Worm (Caenorhabditis elegans): ENCODE data around the gene ZK637.12.

Gene ZK637.12

DNA sequence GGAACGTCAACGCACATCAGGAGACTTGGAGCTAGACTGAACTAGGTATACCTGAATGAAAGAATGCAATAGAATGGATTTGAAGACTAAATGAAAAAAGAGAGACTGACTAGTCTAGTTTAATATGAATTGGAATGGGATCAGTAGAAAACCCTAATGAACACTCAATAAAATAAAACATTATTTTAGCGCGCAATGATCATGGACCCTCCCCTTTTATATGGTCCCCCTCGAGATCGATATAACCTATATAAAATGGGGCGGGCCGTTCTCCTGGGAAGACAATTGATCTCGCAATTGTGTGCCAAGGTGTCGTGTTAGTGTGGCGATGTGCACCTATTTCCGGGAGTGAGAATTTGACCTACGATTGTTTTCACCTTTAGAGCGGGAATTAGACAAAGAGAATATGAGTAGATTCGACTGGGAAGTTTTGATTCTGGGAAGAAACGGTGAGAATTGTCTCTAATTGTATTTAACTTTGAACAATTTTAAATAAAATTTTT is 6.1 kb upstream of the ZK637.12 start, which contains the start of gene cdc-25.3:
Gene cdc-25.3, minus strand, starts transcription at position 51 of the 503 bp plus-strand sequence.
- TF ChIP-seq hlh-17 (GFP tag; optimal IDR thresholded peaks at IDR 0.05; ENCODE audit: borderline replicate concordance), result no peak
- TF ChIP-seq snu-23 (GFP tag; optimal IDR thresholded peaks at IDR 0.05), result no peak
- no peak for TF ChIP-seq unc-30 (tag; optimal IDR thresholded peaks at IDR 0.05)
- TF ChIP-seq nhr-47 (tag; optimal IDR thresholded peaks at IDR 0.05), result no peak
- TF ChIP-seq F16B12.6 (tag; optimal IDR thresholded peaks at IDR 0.05), result no peak
- no peak for TF ChIP-seq unc-130 (tag; optimal IDR thresholded peaks at IDR 0.05)
- no peak for TF ChIP-seq egl-13 (tag; optimal IDR thresholded peaks at IDR 0.05)
- no peak for TF ChIP-seq ceh-63 (GFP tag; optimal IDR thresholded peaks at IDR 0.05)
- no peak for TF ChIP-seq nhr-237 (tag; optimal IDR thresholded peaks at IDR 0.05)
- no peak for TF ChIP-seq nhr-77 (tag; optimal IDR thresholded peaks at IDR 0.05)
- TF ChIP-seq mdl-1 (tag; optimal IDR thresholded peaks at IDR 0.05), result no peak
- TF ChIP-seq fkh-8 (tag; optimal IDR thresholded peaks at IDR 0.05), result no peak
- no peak for TF ChIP-seq pax-3 (tag; optimal IDR thresholded peaks at IDR 0.05)
- no peak for TF ChIP-seq ztf-11 (tag; optimal IDR thresholded peaks at IDR 0.05)
- no peak for TF ChIP-seq alr-1 (tag; optimal IDR thresholded peaks at IDR 0.05; ENCODE audit: borderline replicate concordance)

DNA sequence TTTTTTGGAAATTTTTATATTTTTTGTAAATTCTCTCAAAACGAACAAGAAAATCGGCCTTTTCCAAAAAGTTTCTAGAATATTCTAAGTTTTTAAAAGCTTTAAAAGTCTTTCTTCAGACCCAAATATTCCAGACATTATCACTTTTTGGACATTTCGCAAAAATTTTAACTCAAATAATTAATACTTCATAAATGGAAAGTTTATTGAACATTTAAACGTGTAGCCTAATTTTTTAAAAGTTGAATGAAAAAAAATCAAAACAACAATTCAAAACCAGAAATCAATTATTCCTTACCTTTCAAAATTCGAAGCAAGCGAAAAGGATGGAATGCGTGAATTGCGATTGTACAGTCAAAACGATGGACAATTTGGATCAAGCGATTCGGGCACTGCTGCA is 4.3 kb upstream of the ZK637.12 start, which contains the start of gene ZK637.15:
Gene ZK637.15, plus strand, starts transcription at position 301 of the 400 bp plus-strand sequence.
- no peak for TF ChIP-seq efl-1 (optimal IDR thresholded peaks at IDR 0.05)
- TF ChIP-seq efl-1 (GFP tag; optimal IDR thresholded peaks at IDR 0.05 in 1 of 2), result peak in 1 of 2 experiments; percentile 23
- no peak for TF ChIP-seq aha-1 (tag; optimal IDR thresholded peaks at IDR 0.05)

DNA sequence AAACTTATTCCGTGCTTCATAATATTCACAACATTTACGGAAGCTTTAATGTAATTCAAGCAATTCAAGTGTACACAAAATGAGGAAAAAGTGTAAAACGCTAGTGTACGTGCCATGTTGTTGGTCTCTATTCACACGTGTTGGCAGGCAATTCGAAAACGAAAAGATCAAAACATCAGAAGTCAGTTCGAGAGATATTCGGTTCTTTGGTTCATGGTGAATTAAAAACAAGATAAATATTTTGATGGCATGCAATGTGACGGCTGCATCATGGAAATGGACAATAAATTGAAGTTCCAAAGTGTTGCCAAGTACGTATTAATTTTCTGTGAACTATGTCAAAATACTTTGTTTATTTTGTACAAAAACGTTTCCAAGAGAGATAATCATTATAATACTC is 2.0 kb upstream of the ZK637.12 start:
- TF ChIP-seq dsc-1 (tag; optimal IDR thresholded peaks at IDR 0.05) (no peak), ztf-4 (tag; optimal IDR thresholded peaks at IDR 0.05) (peak; percentile 77), mdl-1 (tag; optimal IDR thresholded peaks at IDR 0.05) (peak in 1 of 2 experiments; percentile 2), snu-23 (GFP tag; optimal IDR thresholded peaks at IDR 0.05) (peak; percentile 55), pqm-1 (tag; optimal IDR thresholded peaks at IDR 0.05) (no peak), lsy-2 (tag; optimal IDR thresholded peaks at IDR 0.05) (peak in 1 of 2 experiments; percentile 25), lin-35 (GFP tag; optimal IDR thresholded peaks at IDR 0.05) (peak in 1 of 2 experiments; percentile 14), ceh-8 (GFP tag; optimal IDR thresholded peaks at IDR 0.05) (no peak), nhr-71 (tag; optimal IDR thresholded peaks at IDR 0.05) (peak; percentile 54), nhr-19 (GFP tag; conservative IDR thresholded peaks at IDR 0.05) (peak; percentile 29; the same call in 1 of the 2 replicates), nhr-85 (tag) (peak; percentile 73), efl-1 (optimal IDR thresholded peaks at IDR 0.05) (peak in 1 of 2 experiments; percentile 24), efl-1 (GFP tag; optimal IDR thresholded peaks at IDR 0.05 in 1 of 2) (peak in 1 of 2 experiments; percentile 58), isw-1 (GFP tag; IDR thresholded peaks at IDR 0.05) (no peak), unc-62 (GFP tag; optimal IDR thresholded peaks at IDR 0.05) (no peak), lin-14 (GFP tag; optimal IDR thresholded peaks at IDR 0.05) (peak; percentile 68), swsn-7 (tag; optimal IDR thresholded peaks at IDR 0.05) (peak; percentile 20), nhr-20 (tag; optimal IDR thresholded peaks at IDR 0.05) (peak; percentile 65)

DNA sequence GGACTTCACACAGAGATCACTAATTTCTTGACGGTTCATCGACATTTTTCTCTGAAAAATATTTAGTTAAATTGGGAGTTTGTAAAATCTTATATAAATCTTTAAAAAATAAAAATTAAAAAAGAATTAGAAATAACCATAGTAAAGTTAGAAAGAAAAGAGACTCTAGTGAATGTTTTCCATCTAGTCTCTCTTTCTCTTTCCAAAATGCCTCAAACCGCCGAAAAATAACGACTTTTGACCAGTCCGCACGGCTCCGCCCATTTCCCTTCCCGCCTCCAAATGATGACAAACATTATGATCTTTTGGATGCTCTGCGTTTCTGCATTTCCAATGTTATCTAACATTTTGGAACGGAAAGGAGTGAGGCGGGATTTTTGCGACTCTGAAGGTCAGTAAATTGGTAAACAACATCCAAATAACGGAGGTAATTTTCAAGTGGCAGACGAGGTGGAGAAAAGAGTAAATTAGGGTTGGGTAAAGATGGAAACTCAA is 750 bp upstream of the ZK637.12 start, which contains the start of gene glb-1:
Gene glb-1, minus strand, starts transcription at position 51 of the 495 bp plus-strand sequence.
- TF ChIP-seq dpl-1 (GFP tag; optimal IDR thresholded peaks at IDR 0.05), result peak in 2 of 3 experiments; percentile 8 to 25
- no peak for TF ChIP-seq unc-30 (tag; optimal IDR thresholded peaks at IDR 0.05)
- peak in 1 of 2 experiments; percentile 2 for TF ChIP-seq efl-1 (optimal IDR thresholded peaks at IDR 0.05)
- TF ChIP-seq efl-1 (GFP tag; optimal IDR thresholded peaks at IDR 0.05 in 1 of 2), result no peak
- no peak for TF ChIP-seq jun-1 (tag; optimal IDR thresholded peaks at IDR 0.05)
- TF ChIP-seq lin-14 (GFP tag; optimal IDR thresholded peaks at IDR 0.05), result peak; percentile 72
- TF ChIP-seq nhr-20 (tag; optimal IDR thresholded peaks at IDR 0.05), result peak; percentile 67
- TF ChIP-seq tbx-2 (tag; optimal IDR thresholded peaks at IDR 0.05), result no peak
- no peak for TF ChIP-seq ceh-8 (GFP tag; optimal IDR thresholded peaks at IDR 0.05)
- TF ChIP-seq hlh-17 (GFP tag; optimal IDR thresholded peaks at IDR 0.05; ENCODE audit: borderline replicate concordance), result no peak
- no peak for TF ChIP-seq nhr-77 (tag; optimal IDR thresholded peaks at IDR 0.05)
- peak; percentile 69 for TF ChIP-seq blmp-1 (tag; optimal IDR thresholded peaks at IDR 0.05)
- peak; percentile 85 for TF ChIP-seq skn-1 (tag; optimal IDR thresholded peaks at IDR 0.05)
- no peak for TF ChIP-seq unc-98 (GFP tag; IDR thresholded peaks at IDR 0.05)
- no peak for TF ChIP-seq fkh-4 (tag; optimal IDR thresholded peaks at IDR 0.05; ENCODE audit: borderline replicate concordance)
- TF ChIP-seq unc-62 (GFP tag; optimal IDR thresholded peaks at IDR 0.05), result no peak
- TF ChIP-seq nhr-12 (tag; optimal IDR thresholded peaks at IDR 0.05), result no peak
- no peak for TF ChIP-seq lin-39 (tag; optimal IDR thresholded peaks at IDR 0.05)
- TF ChIP-seq sox-4 (tag; optimal IDR thresholded peaks at IDR 0.05), result no peak
- no peak for TF ChIP-seq vab-15 (tag; optimal IDR thresholded peaks at IDR 0.05)
- TF ChIP-seq xbp-1 (tag; optimal IDR thresholded peaks at IDR 0.05), result no peak
- TF ChIP-seq fkh-10 (GFP tag; optimal IDR thresholded peaks at IDR 0.05), result no peak
- no peak for TF ChIP-seq ets-5 (GFP tag; IDR thresholded peaks at IDR 0.05)

Measured in whole organism, L1 larva.